Worm (Caenorhabditis elegans): ENCODE measurements around the gene oac-14.

ce11 chrX:10150918-10151317, 9.1 kb upstream of the oac-14 start:
- TF ChIP-seq flt-1 (GFP tag; IDR thresholded peaks at IDR 0.05) (no peak), tab-1 (GFP tag; IDR thresholded peaks at IDR 0.05) (no peak)

Data from whole organism, midembryonic.